Worm (Caenorhabditis elegans): Measurements from ENCODE around the gene F41H10.2.

DNA sequence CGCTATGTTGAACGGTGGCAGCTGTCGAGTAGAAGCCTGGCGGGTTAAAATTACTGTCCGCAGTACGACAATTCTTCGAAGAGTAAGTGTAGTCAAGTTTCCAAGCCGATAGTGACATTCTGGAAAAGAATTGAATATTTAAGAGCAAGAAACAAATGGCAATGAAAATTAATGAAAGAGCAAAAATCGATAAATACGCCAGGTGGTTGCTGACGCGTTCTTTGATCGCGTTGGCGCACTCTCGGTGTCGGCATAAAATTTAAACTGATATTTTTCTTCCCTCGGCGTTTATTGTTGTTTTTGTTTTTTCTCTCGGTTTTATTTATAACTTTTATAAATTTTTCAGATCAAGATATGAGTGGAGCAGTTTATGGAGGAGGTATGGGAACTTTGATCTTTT, 13.3 kb downstream of the F41H10.2 start, which contains the start of the genes perm-3 and swsn-6:
- TF ChIP-seq nhr-10 (tag; optimal IDR thresholded peaks at IDR 0.05) (no peak), ztf-7 (tag; optimal IDR thresholded peaks at IDR 0.05) (peak; percentile 64), nhr-77 (tag; optimal IDR thresholded peaks at IDR 0.05) (peak; percentile 42), lin-13 (GFP tag; optimal IDR thresholded peaks at IDR 0.05) (peak; percentile 63), fkh-10 (GFP tag; optimal IDR thresholded peaks at IDR 0.05) (no peak), ama-1 (optimal IDR thresholded peaks at IDR 0.05) (no peak), lin-1 (GFP tag; IDR thresholded peaks at IDR 0.05) (no peak), ceh-20 (GFP tag; IDR thresholded peaks at IDR 0.05) (no peak), dmd-9 (GFP tag; IDR thresholded peaks at IDR 0.05) (no peak), aly-2 (tag; optimal IDR thresholded peaks at IDR 0.05) (no peak)

Data from whole organism, L4 larva.